Fruit fly (Drosophila melanogaster): Measurements from ENCODE around the gene CG5280.

DNA sequence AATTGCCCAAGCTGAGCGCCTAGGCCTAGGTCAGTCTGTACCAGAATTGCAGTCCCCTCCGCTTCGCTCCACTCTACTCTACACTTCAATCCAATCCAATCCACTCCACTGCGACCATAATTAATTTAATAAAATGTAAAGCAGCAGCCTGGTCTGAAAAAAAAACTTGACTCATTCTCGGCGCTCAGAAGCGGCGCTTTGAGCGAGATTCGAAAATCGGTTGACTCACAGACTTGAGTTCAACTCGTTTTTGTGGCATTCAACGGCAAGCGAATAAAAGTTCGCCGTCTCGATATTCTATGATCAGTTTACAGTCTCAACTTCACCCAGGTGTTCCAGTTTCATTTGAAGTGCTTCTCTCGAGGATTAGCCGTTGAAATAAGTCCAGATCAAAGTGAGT lies 8.5 kb downstream of the CG5280 start, which contains the start of gene CG13314:
- TF ChIP-seq CTCF (optimal IDR thresholded peaks at IDR 0.05): no peak
- no peak for TF ChIP-seq CG8478 (optimal IDR thresholded peaks at IDR 0.05)

Data from S2 (cell line).